Fruit fly (Drosophila melanogaster): Measurements from ENCODE around the gene b.

dm6 chr2L:13773697-13774096 is 47.4 kb upstream of the b start, which contains the start of gene CG43376:
- no peak for TF ChIP-seq usp (GFP tag; optimal IDR thresholded peaks at IDR 0.05)
- no peak for TF ChIP-seq psq (optimal IDR thresholded peaks at IDR 0.05)
- no peak for TF ChIP-seq CG8478 (optimal IDR thresholded peaks at IDR 0.05)
- TF ChIP-seq pan (optimal IDR thresholded peaks at IDR 0.05), result no peak
